Worm (Caenorhabditis elegans) whole organism, mixed stage, embryonic: ENCODE results near the gene mrpl-45.

ENCODE experiments used
- M03D4.4 ChIP-seq: sonication (generic microtip); optimal IDR thresholded peaks from 2 replicates; lab custom pipeline; 2017; ENCODE audit warnings: mild to moderate bottlenecking, missing genetic modification characterization, missing compliant biosample characterization
- blmp-1 ChIP-seq: fragments of 150-350 bp; optimal IDR thresholded peaks from 2 replicates; lab custom pipeline; 2014; ENCODE audit warnings: missing biosample characterization, missing genetic modification characterization
- ceh-39 ChIP-seq: fragments of 150-350 bp; optimal IDR thresholded peaks from 2 replicates; lab custom pipeline; 2014; ENCODE audit warnings: missing biosample characterization, missing genetic modification characterization
- ceh-83 ChIP-seq: fragments of 200-800 bp; sonication (Bioruptor generic); optimal IDR thresholded peaks from 2 replicates; lab custom pipeline; 2018; ENCODE audit warnings: mild to moderate bottlenecking, missing genetic modification characterization, missing compliant biosample characterization
- ces-1 ChIP-seq: fragments of 150-350 bp; optimal IDR thresholded peaks from 2 replicates; lab custom pipeline; 2014; ENCODE audit warnings: missing biosample characterization, missing genetic modification reagents, missing genetic modification characterization
- drap-1 ChIP-seq: fragments of 200-800 bp; sonication (Bioruptor generic); optimal IDR thresholded peaks from 3 replicates; lab custom pipeline; 2018; ENCODE audit warnings: mild to moderate bottlenecking, missing genetic modification characterization, missing compliant biosample characterization
- elt-1 ChIP-seq: sonication (generic microtip); optimal IDR thresholded peaks from 2 replicates; lab custom pipeline; 2017; ENCODE audit warnings: missing genetic modification characterization, mild to moderate bottlenecking, missing compliant biosample characterization, antibody characterized with exemption, moderate library complexity, borderline replicate concordance; ENCODE audit not compliant: insufficient read depth
- flh-1 ChIP-seq: fragments of 200-800 bp; sonication (Bioruptor generic); optimal IDR thresholded peaks from 2 replicates; lab custom pipeline; 2018; ENCODE audit warnings: mild to moderate bottlenecking, missing genetic modification characterization, moderate library complexity, missing compliant biosample characterization
- ham-2 ChIP-seq: fragments of 200-800 bp; sonication (Bioruptor generic); optimal IDR thresholded peaks from 2 replicates; lab custom pipeline; 2018; ENCODE audit warnings: mild to moderate bottlenecking, missing genetic modification characterization, missing compliant biosample characterization
- hlh-1 ChIP-seq: fragments of 150-350 bp; optimal IDR thresholded peaks from 2 replicates; lab custom pipeline; 2014; ENCODE audit warnings: missing biosample characterization, missing genetic modification reagents, missing genetic modification characterization
- lin-13 ChIP-seq: fragments of 150-350 bp; optimal IDR thresholded peaks from 2 replicates; lab custom pipeline; 2014; ENCODE audit warnings: missing biosample characterization, missing genetic modification characterization
- lsy-2 ChIP-seq: fragments of 150-350 bp; optimal IDR thresholded peaks from 2 replicates; lab custom pipeline; 2014; ENCODE audit warnings: missing biosample characterization, missing genetic modification characterization
- mab-5 ChIP-seq: fragments of 150-350 bp; optimal IDR thresholded peaks from 2 replicates; lab custom pipeline; 2014; ENCODE audit warnings: missing biosample characterization, missing genetic modification characterization
- mep-1 ChIP-seq: fragments of 150-350 bp; optimal IDR thresholded peaks from 2 replicates; lab custom pipeline; 2017; ENCODE audit warnings: missing biosample characterization, missing genetic modification reagents, missing genetic modification characterization, inconsistent platforms
- mls-2 ChIP-seq: sonication (generic microtip); optimal IDR thresholded peaks from 2 replicates; lab custom pipeline; 2016; ENCODE audit warnings: mild to moderate bottlenecking, missing genetic modification characterization, moderate library complexity, missing compliant biosample characterization
- nhr-12 ChIP-seq: fragments of 150-350 bp; optimal IDR thresholded peaks from 2 replicates; lab custom pipeline; 2014; ENCODE audit warnings: missing biosample characterization, missing genetic modification characterization
- nhr-237 ChIP-seq: fragments of 150-350 bp; optimal IDR thresholded peaks from 2 replicates; lab custom pipeline; 2014; ENCODE audit warnings: missing biosample characterization, missing genetic modification characterization
- nhr-76 ChIP-seq: sonication (generic microtip); optimal IDR thresholded peaks from 2 replicates; lab custom pipeline; 2017; ENCODE audit warnings: missing biosample characterization, missing genetic modification characterization
- pha-4 ChIP-seq: fragments of 150-350 bp; optimal IDR thresholded peaks from 2 replicates; lab custom pipeline; 2018; ENCODE audit warnings: missing biosample characterization, missing genetic modification reagents, missing genetic modification characterization
- snpc-4 ChIP-seq: fragments of 150-350 bp; optimal IDR thresholded peaks from 2 replicates; lab custom pipeline; 2014; ENCODE audit warnings: missing biosample characterization, missing genetic modification characterization
- sptf-1 ChIP-seq: sonication (generic microtip); optimal IDR thresholded peaks from 2 replicates; lab custom pipeline; 2017; ENCODE audit warnings: mild to moderate bottlenecking, missing genetic modification characterization, moderate library complexity, missing compliant biosample characterization
- tbx-8 ChIP-seq: fragments of 200-800 bp; sonication (Bioruptor generic); optimal IDR thresholded peaks from 2 replicates; lab custom pipeline; 2018; ENCODE audit warnings: mild to moderate bottlenecking, missing genetic modification characterization, moderate library complexity, missing compliant biosample characterization
- unc-120 ChIP-seq: sonication (generic microtip); optimal IDR thresholded peaks from 2 replicates; lab custom pipeline; 2017; ENCODE audit warnings: missing genetic modification characterization, missing compliant biosample characterization; ENCODE audit not compliant: poor library complexity, severe bottlenecking
- unc-39 ChIP-seq: fragments of 150-350 bp; optimal IDR thresholded peaks from 2 replicates; lab custom pipeline; 2014; ENCODE audit warnings: missing biosample characterization, missing genetic modification characterization
- unc-62 ChIP-seq: fragments of 150-350 bp; optimal IDR thresholded peaks from 2 replicates; lab custom pipeline; 2014; ENCODE audit warnings: missing biosample characterization, missing genetic modification reagents, missing genetic modification characterization
- zip-8 ChIP-seq: fragments of 150-350 bp; optimal IDR thresholded peaks from 2 replicates; lab custom pipeline; 2014; ENCODE audit warnings: missing biosample characterization, missing genetic modification characterization
- ztf-11 ChIP-seq: fragments of 150-350 bp; optimal IDR thresholded peaks from 2 replicates; lab custom pipeline; 2014; ENCODE audit warnings: missing biosample characterization, missing genetic modification characterization

Gene mrpl-45

DNA sequence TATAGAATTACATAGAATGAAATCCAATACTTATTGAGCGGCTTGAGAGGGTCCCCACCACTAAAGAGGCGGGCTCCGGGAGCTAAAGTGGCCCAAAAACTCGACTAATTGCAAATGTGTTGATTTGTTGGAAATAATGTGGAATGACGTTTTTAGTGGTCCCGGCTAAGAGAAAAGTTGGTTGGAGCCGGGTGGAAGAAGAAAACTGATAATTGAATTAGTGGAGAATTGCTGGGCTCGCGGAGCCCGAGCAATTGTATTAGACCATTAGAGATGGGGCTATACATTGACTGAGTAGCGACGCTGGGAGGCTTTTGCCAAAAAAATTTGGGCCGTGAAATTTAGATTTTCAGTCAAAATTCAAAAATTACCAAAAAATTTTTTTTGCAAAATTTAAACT, 23.8 kb upstream of the mrpl-45 start:
- TF ChIP-seq unc-62 (GFP tag; lab: Kevin White, UChicago) = no peak
- TF ChIP-seq ces-1 (GFP tag; lab: Kevin White, UChicago) = peak; percentile 84
- TF ChIP-seq unc-120 (tag; lab: Kevin White, UChicago) = peak; percentile 24
- TF ChIP-seq mab-5 (tag; lab: Kevin White, UChicago) = no peak

DNA sequence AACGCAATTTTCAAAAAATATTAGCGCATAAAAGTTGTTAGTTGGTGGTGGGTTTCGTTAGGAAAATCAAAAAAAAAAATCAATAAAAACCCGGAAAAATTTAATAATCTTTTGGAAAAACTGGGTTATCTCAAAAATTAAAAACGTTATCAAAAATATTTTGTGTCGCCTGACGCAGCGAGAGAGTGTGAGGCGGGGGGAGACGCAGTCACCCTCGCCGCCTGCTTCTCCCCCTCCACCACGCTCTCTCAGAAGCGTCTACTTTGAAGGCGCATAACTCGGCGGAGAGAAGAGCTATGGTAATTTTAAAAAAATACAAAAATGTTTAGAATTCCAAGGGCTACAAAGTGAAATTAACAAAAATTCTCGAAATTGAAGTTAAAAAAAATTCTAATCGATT, 23.3 kb upstream of the mrpl-45 start:
- TF ChIP-seq ceh-83 (GFP tag; lab: Kevin White, UChicago) = no peak
- TF ChIP-seq tbx-8 (GFP tag; lab: Kevin White, UChicago) = no peak
- TF ChIP-seq mab-5 (tag; lab: Kevin White, UChicago) = no peak
- TF ChIP-seq unc-62 (GFP tag; lab: Kevin White, UChicago) = no peak
- no peak for TF ChIP-seq blmp-1
- no peak for TF ChIP-seq ham-2 (GFP tag; lab: Kevin White, UChicago)
- TF ChIP-seq unc-39 (tag; lab: Kevin White, UChicago) = no peak
- TF ChIP-seq drap-1 (GFP tag; lab: Kevin White, UChicago) = no peak
- TF ChIP-seq unc-120 (tag; lab: Kevin White, UChicago) = no peak
- TF ChIP-seq ztf-11 = no peak
- no peak for TF ChIP-seq lin-13
- TF ChIP-seq, all 35 proteins: peak for 0

DNA sequence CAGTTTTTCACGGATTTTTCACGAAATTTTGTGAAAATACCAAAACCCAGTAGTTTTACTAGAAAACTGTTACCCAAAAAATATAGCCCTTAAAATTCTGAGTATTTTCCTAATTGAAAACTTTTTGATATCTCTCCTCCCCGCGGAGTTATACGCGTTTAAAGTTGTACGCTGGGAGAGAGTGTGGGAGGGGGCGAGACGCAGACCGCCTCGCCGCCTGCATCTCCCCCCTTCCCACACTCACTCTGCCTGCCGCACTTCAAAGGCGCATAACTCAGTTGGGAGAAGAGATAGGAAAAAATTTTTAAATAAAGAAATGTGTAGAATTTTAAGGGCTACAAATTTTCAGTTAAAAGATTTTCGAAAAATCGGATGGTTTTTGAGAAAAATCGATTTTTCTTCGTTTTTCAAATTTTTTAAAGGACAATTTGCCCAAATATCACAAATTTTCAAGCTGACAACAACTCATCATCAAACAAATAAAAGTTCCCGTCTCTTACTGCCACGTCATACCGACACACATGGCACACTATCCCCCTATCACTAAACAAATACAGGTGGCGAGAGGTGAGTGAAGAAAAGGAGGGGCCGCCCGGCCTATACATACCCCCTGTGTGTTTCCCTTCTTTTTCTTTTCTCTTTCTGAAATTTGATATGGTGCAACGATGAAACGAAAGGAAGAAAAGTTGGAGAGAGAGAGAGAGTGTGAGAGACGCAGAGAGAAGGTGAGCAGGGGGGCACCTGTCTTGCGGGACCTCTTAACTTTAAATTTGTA, 21.7 kb upstream of the mrpl-45 start:
- TF ChIP-seq lsy-2 (tag; lab: Kevin White, UChicago) = no peak
- TF ChIP-seq hlh-1 = peak; percentile 55
- peak; percentile 26 for TF ChIP-seq unc-120 (tag; lab: Kevin White, UChicago)
- TF ChIP-seq lin-13 = peak; percentile 0
- TF ChIP-seq nhr-237 (tag; lab: Kevin White, UChicago) = peak; percentile 4

DNA sequence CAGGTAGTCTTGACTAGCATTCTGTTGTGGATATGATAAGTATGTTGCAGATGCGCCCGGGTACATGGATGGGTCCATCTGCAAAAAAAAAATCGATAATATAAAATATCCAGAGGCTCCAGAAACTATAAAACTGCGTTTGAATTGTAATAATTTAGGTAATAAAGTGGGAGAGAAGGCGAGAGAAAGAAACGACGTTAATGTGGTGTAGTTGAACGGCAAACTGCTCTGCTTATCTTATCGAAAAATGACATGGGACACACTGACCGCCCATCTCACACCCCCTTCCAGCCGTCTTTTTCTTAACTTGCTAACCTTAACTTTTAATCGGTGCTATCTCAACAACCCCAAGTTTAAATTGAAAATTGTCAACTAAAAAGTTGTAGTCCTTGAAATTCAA, 20.2 kb upstream of the mrpl-45 start:
- TF ChIP-seq mls-2 (tag; lab: Kevin White, UChicago) (no peak), ceh-83 (GFP tag; lab: Kevin White, UChicago) (no peak), nhr-12 (tag; lab: Kevin White, UChicago) (no peak), hlh-1 (no peak), unc-39 (tag; lab: Kevin White, UChicago) (no peak), pha-4 (tag; lab: Kevin White, UChicago) (no peak)

DNA sequence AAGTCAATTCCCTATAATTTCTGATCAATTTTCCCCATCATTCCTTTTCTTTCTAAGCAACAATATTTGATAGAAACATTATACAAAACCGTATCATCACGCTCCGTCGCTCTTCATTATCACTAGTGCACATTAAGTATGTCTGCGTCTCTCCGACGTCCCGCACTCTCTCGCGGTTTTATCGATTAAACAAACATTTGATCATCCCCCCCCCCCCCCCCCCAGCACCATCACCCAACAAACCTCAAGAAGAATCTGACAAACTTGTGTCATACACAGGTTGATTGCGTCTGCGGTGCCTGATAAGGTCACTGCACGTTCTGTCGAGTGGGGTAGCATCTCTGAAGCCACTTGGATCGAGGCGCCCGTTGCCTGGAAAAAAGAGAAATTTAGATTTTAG, 18.2 kb upstream of the mrpl-45 start:
- TF ChIP-seq elt-1 = no peak
- TF ChIP-seq snpc-4 (tag; lab: Kevin White, UChicago) = no peak
- TF ChIP-seq sptf-1 (tag; lab: Kevin White, UChicago) = no peak
- no peak for TF ChIP-seq ham-2 (GFP tag; lab: Kevin White, UChicago)
- TF ChIP-seq unc-62 (GFP tag; lab: Kevin White, UChicago) = no peak
- TF ChIP-seq hlh-1 = no peak
- no peak for TF ChIP-seq zip-8 (tag; lab: Kevin White, UChicago)
- no peak for TF ChIP-seq mab-5 (tag; lab: Kevin White, UChicago)
- no peak for TF ChIP-seq ceh-39 (tag; lab: Kevin White, UChicago)
- no peak for TF ChIP-seq lsy-2 (tag; lab: Kevin White, UChicago)
- no peak for TF ChIP-seq ztf-11
- TF ChIP-seq flh-1 (GFP tag; lab: Kevin White, UChicago) = no peak
- TF ChIP-seq mep-1 (tag; lab: Kevin White, UChicago) = no peak

DNA sequence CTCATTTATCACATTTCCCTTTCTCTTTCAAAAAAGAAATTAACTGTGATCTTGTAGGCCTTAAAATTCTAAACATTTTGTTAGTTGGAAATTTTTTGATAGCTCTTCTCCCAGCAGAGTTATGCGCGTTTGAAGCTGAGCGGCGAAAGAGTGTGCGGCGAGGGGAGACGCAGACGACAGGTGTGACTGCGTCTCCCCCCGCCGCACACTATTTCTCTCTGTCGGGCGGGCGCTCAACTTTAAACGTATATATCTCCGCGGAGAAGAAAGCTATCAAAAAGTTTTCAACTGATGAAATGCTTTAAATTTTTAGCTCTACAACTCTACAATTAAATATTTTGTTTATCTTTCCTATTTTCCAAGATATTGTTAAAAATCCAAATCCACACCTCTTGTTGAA, 17.2 kb upstream of the mrpl-45 start:
- no peak for TF ChIP-seq nhr-76
- no peak for TF ChIP-seq M03D4.4 (tag; lab: Kevin White, UChicago)
- no peak for TF ChIP-seq hlh-1
- TF ChIP-seq lin-13 = no peak
- no peak for TF ChIP-seq zip-8 (tag; lab: Kevin White, UChicago)
- TF ChIP-seq sptf-1 (tag; lab: Kevin White, UChicago) = no peak
- TF ChIP-seq flh-1 (GFP tag; lab: Kevin White, UChicago) = no peak
- TF ChIP-seq pha-4 (tag; lab: Kevin White, UChicago) = no peak
- no peak for TF ChIP-seq ceh-83 (GFP tag; lab: Kevin White, UChicago)
- no peak for TF ChIP-seq ceh-39 (tag; lab: Kevin White, UChicago)
- no peak for TF ChIP-seq mab-5 (tag; lab: Kevin White, UChicago)
- no peak for TF ChIP-seq unc-62 (GFP tag; lab: Kevin White, UChicago)
